Fruit fly (Drosophila melanogaster): Measurements from ENCODE around the gene Ahcy.

The Ahcy gene

DNA sequence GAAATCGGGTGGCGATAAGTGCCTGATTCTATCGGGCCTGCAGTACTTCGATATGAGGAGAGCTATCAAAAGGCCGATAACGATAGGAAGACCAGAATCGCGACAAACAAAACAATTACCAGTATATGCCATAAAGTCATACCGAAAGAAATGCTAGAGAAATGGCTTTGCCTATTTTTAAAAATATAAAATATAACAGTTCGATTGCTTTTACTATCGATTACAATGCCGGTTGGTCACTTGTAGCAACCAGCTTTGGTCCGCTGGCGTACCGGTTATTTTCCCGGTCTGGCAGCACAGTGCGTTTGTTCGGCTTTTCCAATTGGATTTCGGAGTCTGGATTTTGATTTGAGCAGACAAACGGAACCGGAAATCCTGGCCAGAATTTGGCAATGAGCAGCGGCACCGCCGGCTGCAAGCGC lies 12.4 kb downstream of the Ahcy start, which contains the start of the genes shtd, CG6294 and CG6299 (continued):
- TF ChIP-seq CG11723 (GFP tag; optimal IDR thresholded peaks at IDR 0.05) (no peak), Fer2 (tag; optimal IDR thresholded peaks at IDR 0.05) (no peak), slbo (GFP tag; IDR thresholded peaks at IDR 0.05) (no peak), CG15073 (GFP tag; optimal IDR thresholded peaks at IDR 0.05) (no peak), chn (GFP tag; optimal IDR thresholded peaks at IDR 0.05) (no peak), D19A (tag; optimal IDR thresholded peaks at IDR 0.05) (no peak), Nf-YB (GFP tag; optimal IDR thresholded peaks at IDR 0.05) (no peak), Bgb (GFP tag; IDR thresholded peaks at IDR 0.05; ENCODE audit: partially characterized antibody) (peak; percentile 92), nmo (GFP tag; optimal IDR thresholded peaks at IDR 0.05) (peak; percentile 66), CG2120 (GFP tag; optimal IDR thresholded peaks at IDR 0.05) (peak; percentile 24), BEAF-32 (GFP tag; optimal IDR thresholded peaks at IDR 0.05) (peak; percentile 81), ab (GFP tag; optimal IDR thresholded peaks at IDR 0.05) (no peak), CG31224 (GFP tag; IDR thresholded peaks at IDR 0.05) (no peak), CG11093 (GFP tag; IDR thresholded peaks at IDR 0.05) (no peak), CkIIα-i1 (GFP tag; IDR thresholded peaks at IDR 0.05) (no peak), lov (optimal IDR thresholded peaks at IDR 0.05) (no peak), lov (GFP tag; IDR thresholded peaks at IDR 0.05) (no peak), CG32767 (GFP tag; IDR thresholded peaks at IDR 0.05) (no peak), dm (GFP tag; optimal IDR thresholded peaks at IDR 0.05) (no peak), CG2199 (GFP tag; IDR thresholded peaks at IDR 0.05) (no peak), Myb (GFP tag; optimal IDR thresholded peaks at IDR 0.05) (peak; percentile 76), MBD-R2 (GFP tag; IDR thresholded peaks at IDR 0.05) (peak; percentile 91), Med (GFP tag) (peak; percentile 69), CG17802 (tag; optimal IDR thresholded peaks at IDR 0.05) (no peak), CG1832 (GFP tag; optimal IDR thresholded peaks at IDR 0.05) (no peak), tin (GFP tag; optimal IDR thresholded peaks at IDR 0.05) (peak; percentile 28), Lpt (GFP tag; optimal IDR thresholded peaks at IDR 0.05) (no peak), bbx (GFP tag; IDR thresholded peaks at IDR 0.05; ENCODE audit: partially characterized antibody) (peak; percentile 93), p53 (GFP tag; optimal IDR thresholded peaks at IDR 0.05) (no peak), Hsf (GFP tag; optimal IDR thresholded peaks at IDR 0.05) (no peak), repo (GFP tag; optimal IDR thresholded peaks at IDR 0.05) (no peak), CG10431 (GFP tag; optimal IDR thresholded peaks at IDR 0.05) (no peak), Mrtf (GFP tag; IDR thresholded peaks at IDR 0.05) (no peak), pita (GFP tag; optimal IDR thresholded peaks at IDR 0.05) (no peak), CG13894 (tag; optimal IDR thresholded peaks at IDR 0.05) (no peak), fru (optimal IDR thresholded peaks at IDR 0.05) (no peak), chm (GFP tag; IDR thresholded peaks at IDR 0.05) (no peak), CG1233 (GFP tag; optimal IDR thresholded peaks at IDR 0.05) (no peak), CG9876 (GFP tag; optimal IDR thresholded peaks at IDR 0.05) (no peak), ssp (GFP tag; IDR thresholded peaks at IDR 0.05) (no peak), Ada2b (GFP tag; IDR thresholded peaks at IDR 0.05) (no peak), CG17361 (GFP tag; IDR thresholded peaks at IDR 0.05) (no peak; the same call in 2 of the 3 replicates), CG11398 (GFP tag; optimal IDR thresholded peaks at IDR 0.05) (no peak), inv (GFP tag; IDR thresholded peaks at IDR 0.05; ENCODE audit: partially characterized antibody) (peak; percentile 91), CG42726 (GFP tag; IDR thresholded peaks at IDR 0.05; ENCODE audit: partially characterized antibody) (peak; percentile 74), CG12659 (GFP tag; optimal IDR thresholded peaks at IDR 0.05) (peak; percentile 56), ERR (GFP tag; optimal IDR thresholded peaks at IDR 0.05) (no peak), CG31441 (GFP tag; IDR thresholded peaks at IDR 0.05) (no peak), CG9437 (GFP tag; optimal IDR thresholded peaks at IDR 0.05) (no peak), toy (GFP tag; IDR thresholded peaks at IDR 0.05) (no peak), CTCF (GFP tag; optimal IDR thresholded peaks at IDR 0.05) (no peak), CG6854 (GFP tag; optimal IDR thresholded peaks at IDR 0.05) (no peak), mld (GFP tag; IDR thresholded peaks at IDR 0.05; ENCODE audit: partially characterized antibody) (peak; percentile 93; the same call in 2 of the 3 replicates)
